Worm (Caenorhabditis elegans): ENCODE results near the gene Y38E10A.1.
"Not testable (repeated sequence)": the region's sequence is repeated elsewhere in the genome, so short reads cannot be mapped to it uniquely, and the experiment has no call there.

Gene Y38E10A.1

ce11 chrII:12541670-12542080 is 28.7 kb downstream of the Y38E10A.1 start (continued):
- TF ChIP-seq F49E8.2 (tag; optimal IDR thresholded peaks at IDR 0.05; ENCODE audit: borderline replicate concordance) (peak; percentile 51), daf-19 (GFP tag; conservative IDR thresholded peaks at IDR 0.05) (peak; percentile 84), spr-1 (tag; optimal IDR thresholded peaks at IDR 0.05) (peak; percentile 49), unc-130 (GFP tag; optimal IDR thresholded peaks at IDR 0.05) (peak; percentile 62), rbr-2 (tag; optimal IDR thresholded peaks at IDR 0.05) (peak; percentile 27)

ce11 chrII:12539395-12539794 is 31.0 kb downstream of the Y38E10A.1 start:
- TF ChIP-seq egl-43 (GFP tag; IDR thresholded peaks at IDR 0.05) (peak; percentile 42; the same call in 1 of the 2 replicates), unc-62 (GFP tag; optimal IDR thresholded peaks at IDR 0.05 in 1 of 2) (peak in 1 of 2 experiments; percentile 89), unc-62 (tag; optimal IDR thresholded peaks at IDR 0.05) (no peak), nhr-10 (tag; optimal IDR thresholded peaks at IDR 0.05) (no peak)

ce11 chrII:12536203-12536602 is 34.2 kb downstream of the Y38E10A.1 start, which contains the start of gene F49C5.3:
TSS of gene F49C5.3 (plus strand) at chrII:12536503.
- not testable (repeated sequence) for TF ChIP-seq nhr-25 (tag; optimal IDR thresholded peaks at IDR 0.05; ENCODE audit: borderline replicate concordance, insufficient read depth); ceh-28 (tag; optimal IDR thresholded peaks at IDR 0.05); F44E2.7 (GFP tag; IDR thresholded peaks at IDR 0.05)

ce11 chrII:12535297-12535803 is 35.1 kb downstream of the Y38E10A.1 start, which contains the start of gene nimk-1:
TSS of gene nimk-1 (plus strand) at chrII:12535753.
- no peak for TF ChIP-seq T20F7.1 (GFP tag; optimal IDR thresholded peaks at IDR 0.05)
- no peak for TF ChIP-seq madf-9 (GFP tag; conservative IDR thresholded peaks at IDR 0.05)
- no peak for TF ChIP-seq daf-16 (GFP tag; optimal IDR thresholded peaks at IDR 0.05)
- no peak for TF ChIP-seq daf-16 (tag; optimal IDR thresholded peaks at IDR 0.05)
- no peak for TF ChIP-seq lin-29 (GFP tag; IDR thresholded peaks at IDR 0.05)

- TF ChIP-seq nhr-41 (GFP tag; IDR thresholded peaks at IDR 0.05) = no peak
Observed at ce11 chrII:12530958-12531357, 39.5 kb downstream of the Y38E10A.1 start, which contains the start of gene srx-120. TSS of gene srx-120 (plus strand) at chrII:12531258.

- TF ChIP-seq gei-8 (GFP tag; optimal IDR thresholded peaks at IDR 0.05) = no peak
- no peak for TF ChIP-seq tra-1 (GFP tag; IDR thresholded peaks at IDR 0.05)
- TF ChIP-seq unc-62 (GFP tag; optimal IDR thresholded peaks at IDR 0.05 in 1 of 2) = no peak
- no peak for TF ChIP-seq unc-62 (tag; optimal IDR thresholded peaks at IDR 0.05)
- no peak for TF ChIP-seq pqm-1 (tag; optimal IDR thresholded peaks at IDR 0.05)
- no peak for TF ChIP-seq attf-4 (tag; optimal IDR thresholded peaks at IDR 0.05)
- TF ChIP-seq nhr-48 (tag; optimal IDR thresholded peaks at IDR 0.05) = no peak
- no peak for TF ChIP-seq snpc-1.2 (GFP tag; IDR thresholded peaks at IDR 0.05)
- no peak for TF ChIP-seq madf-5 (GFP tag; IDR thresholded peaks at IDR 0.05)
- TF ChIP-seq nhr-42 (GFP tag; IDR thresholded peaks at IDR 0.05) = no peak
- TF ChIP-seq hlh-30 (tag; optimal IDR thresholded peaks at IDR 0.05; ENCODE audit: insufficient read depth) = no peak
- TF ChIP-seq set-16 (GFP tag; IDR thresholded peaks at IDR 0.05) = no peak
- TF ChIP-seq egl-43 (GFP tag; IDR thresholded peaks at IDR 0.05) = no peak
- TF ChIP-seq Y105C5A.15 (GFP tag; IDR thresholded peaks at IDR 0.05) = no peak
- TF ChIP-seq arid-1 (GFP tag; conservative IDR thresholded peaks at IDR 0.05) = no peak
- TF ChIP-seq ZK337.2 (GFP tag; IDR thresholded peaks at IDR 0.05) = no peak
- TF ChIP-seq ces-1 (GFP tag; optimal IDR thresholded peaks at IDR 0.05) = no peak
- no peak for TF ChIP-seq Y5F2A.4 (GFP tag; optimal IDR thresholded peaks at IDR 0.05)
- no peak for TF ChIP-seq jun-1 (tag; optimal IDR thresholded peaks at IDR 0.05)
- TF ChIP-seq ceh-82 (tag; optimal IDR thresholded peaks at IDR 0.05) = no peak
Observed at ce11 chrII:12527947-12528346, 42.5 kb downstream of the Y38E10A.1 start, which contains the start of gene srx-119. TSS of gene srx-119 (plus strand) at chrII:12528247.
